Worm (Caenorhabditis elegans): ENCODE measurements around the gene hlh-15.

hlh-15 gene

DNA sequence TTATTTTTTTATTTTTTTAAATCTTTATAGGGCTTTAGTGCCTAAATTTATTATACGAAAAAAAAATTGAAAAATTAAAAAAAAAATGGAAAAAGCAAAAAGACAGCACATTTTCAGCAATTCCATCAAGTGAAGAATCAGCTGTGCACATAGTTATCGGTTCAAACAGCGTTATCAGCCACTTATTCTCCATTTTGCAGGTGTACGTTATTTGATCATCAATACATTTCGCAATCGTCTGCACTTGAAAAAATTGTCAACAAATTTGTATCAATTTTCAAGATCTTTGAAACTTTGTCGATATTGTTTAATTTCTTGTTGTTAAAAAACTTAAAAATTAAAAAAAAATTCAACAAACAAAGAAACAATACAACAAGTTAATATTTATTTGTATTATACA, 26.6 kb upstream of the hlh-15 start (continued):
- TF ChIP-seq saeg-2 (GFP tag; IDR thresholded peaks at IDR 0.05): no peak
- TF ChIP-seq nhr-28 (tag; optimal IDR thresholded peaks at IDR 0.05): peak; percentile 64
- no peak for TF ChIP-seq nhr-237 (tag; optimal IDR thresholded peaks at IDR 0.05)
- TF ChIP-seq hlh-11 (tag; optimal IDR thresholded peaks at IDR 0.05): peak; percentile 74
- TF ChIP-seq ceh-32 (tag; optimal IDR thresholded peaks at IDR 0.05; ENCODE audit: poor library complexity): no peak
- no peak for TF ChIP-seq madf-5 (GFP tag; IDR thresholded peaks at IDR 0.05)
- peak; percentile 67 for TF ChIP-seq pqm-1 (tag; optimal IDR thresholded peaks at IDR 0.05)
- TF ChIP-seq mes-2 (tag; optimal IDR thresholded peaks at IDR 0.05; ENCODE audit: poor library complexity, severe bottlenecking): no peak
- TF ChIP-seq skn-1 (tag; optimal IDR thresholded peaks at IDR 0.05): no peak
- no peak for TF ChIP-seq dmd-9 (GFP tag; IDR thresholded peaks at IDR 0.05)

DNA sequence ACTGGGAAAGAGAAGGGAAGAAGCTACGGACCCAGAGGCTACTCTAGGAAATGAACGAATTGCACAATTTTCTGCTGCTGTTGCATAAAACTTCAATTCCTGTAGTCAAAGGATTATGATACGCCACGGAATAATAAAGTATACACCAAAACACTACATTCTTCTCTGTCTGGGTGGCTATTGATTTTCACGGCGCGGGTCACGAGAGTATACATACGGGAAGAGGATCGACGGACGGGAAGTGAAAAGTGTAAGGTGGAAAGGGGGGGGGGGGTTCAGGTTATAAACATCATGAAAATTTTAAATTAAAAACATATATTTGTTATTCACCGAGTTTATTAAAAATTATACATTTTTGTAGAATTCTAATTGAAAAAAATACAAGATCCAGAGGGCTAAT, 26.1 kb upstream of the hlh-15 start:
- no peak for TF ChIP-seq Y48G9A.11 (GFP tag; IDR thresholded peaks at IDR 0.05)
- peak; percentile 41 for TF ChIP-seq hlh-30 (tag; optimal IDR thresholded peaks at IDR 0.05; ENCODE audit: insufficient read depth)

DNA sequence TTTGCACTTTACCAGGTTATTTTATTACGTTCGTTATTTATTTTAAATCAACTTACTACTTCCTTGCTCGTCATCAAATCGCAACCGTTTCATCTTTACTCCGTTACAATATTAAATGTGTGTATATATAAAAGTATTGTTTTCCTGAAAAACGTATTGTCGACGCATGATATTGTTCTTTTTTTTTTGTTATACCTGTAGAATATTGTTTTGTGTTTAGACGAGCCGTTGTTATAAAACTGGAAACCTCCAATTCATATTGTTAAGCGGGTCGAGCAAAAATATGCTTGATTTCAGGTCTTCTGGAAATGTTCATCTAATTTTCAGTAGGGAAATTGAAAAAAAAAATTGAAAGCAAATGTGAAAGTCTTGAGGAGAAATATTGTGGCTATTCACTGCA, 25.7 kb upstream of the hlh-15 start, which contains the start of gene gid-2:
Gene gid-2 (minus strand): TSS at position 101 of the 400 bp plus-strand sequence.
- TF ChIP-seq T20F7.1 (GFP tag; optimal IDR thresholded peaks at IDR 0.05) (no peak), pha-4 (GFP tag; IDR thresholded peaks at IDR 0.05) (no peak), pha-4 (tag; optimal IDR thresholded peaks at IDR 0.05) (no peak), tra-1 (GFP tag; IDR thresholded peaks at IDR 0.05) (no peak), mdl-1 (tag; optimal IDR thresholded peaks at IDR 0.05) (no peak), nhr-102 (tag; optimal IDR thresholded peaks at IDR 0.05) (no peak), nhr-6 (tag; optimal IDR thresholded peaks at IDR 0.05) (no peak), attf-4 (tag; optimal IDR thresholded peaks at IDR 0.05) (no peak)

ce11 chrX:2435353-2435752, 22.2 kb upstream of the hlh-15 start:
- TF ChIP-seq hlh-11 (tag; optimal IDR thresholded peaks at IDR 0.05) (peak; percentile 35), aly-2 (tag; optimal IDR thresholded peaks at IDR 0.05) (no peak), F26F4.8 (GFP tag; conservative IDR thresholded peaks at IDR 0.05) (no peak), nhr-77 (tag; optimal IDR thresholded peaks at IDR 0.05) (no peak), hmg-1.1 (GFP tag; IDR thresholded peaks at IDR 0.05) (0 out of 2 replicates have a peak, but pooled peaks have one; percentile 9), unc-130 (GFP tag; optimal IDR thresholded peaks at IDR 0.05) (no peak), mep-1 (tag; optimal IDR thresholded peaks at IDR 0.05) (no peak), dmd-9 (GFP tag; IDR thresholded peaks at IDR 0.05) (no peak), madf-5 (GFP tag; IDR thresholded peaks at IDR 0.05) (no peak), dmd-6 (GFP tag; IDR thresholded peaks at IDR 0.05) (peak; percentile 60), Y48G9A.11 (GFP tag; IDR thresholded peaks at IDR 0.05) (no peak), lsy-2 (tag; optimal IDR thresholded peaks at IDR 0.05) (no peak), set-16 (GFP tag; IDR thresholded peaks at IDR 0.05) (peak; percentile 35; the same call in 1 of the 2 replicates), nhr-237 (tag; optimal IDR thresholded peaks at IDR 0.05) (no peak), nhr-48 (tag; optimal IDR thresholded peaks at IDR 0.05) (peak; percentile 29), ces-1 (GFP tag; optimal IDR thresholded peaks at IDR 0.05) (no peak), dve-1 (tag; optimal IDR thresholded peaks at IDR 0.05; ENCODE audit: insufficient read depth) (peak; percentile 14), dmd-8 (GFP tag; IDR thresholded peaks at IDR 0.05) (0 out of 2 replicates have a peak, but pooled peaks have one; percentile 39), F37D6.2 (tag; optimal IDR thresholded peaks at IDR 0.05) (no peak), lin-13 (GFP tag; optimal IDR thresholded peaks at IDR 0.05) (peak; percentile 19), ama-1 (optimal IDR thresholded peaks at IDR 0.05) (no peak)

All from whole organism, L4 larva.